Worm (Caenorhabditis elegans) whole organism, L4 larva: ENCODE data around the gene sdha-1.

Experiments used
- Y75B8A.6 ChIP-seq: fragments of 200-800 bp; sonication (Bioruptor generic); IDR thresholded peaks from 2 replicates; pipeline ENCODE4 v1.3.6; 2022; ENCODE audit warnings: missing genetic modification reagents, missing genetic modification characterization, missing compliant biosample characterization
- ceh-82 ChIP-seq: sonication (generic microtip); optimal IDR thresholded peaks from 2 replicates; lab custom pipeline; 2017; ENCODE audit warnings: missing biosample characterization, missing genetic modification characterization
- dmd-6 ChIP-seq: fragments of 200-800 bp; sonication (Bioruptor generic); IDR thresholded peaks from 2 replicates; pipeline ENCODE4 v1.3.6; 2022; ENCODE audit warnings: missing genetic modification reagents, missing genetic modification characterization, missing compliant biosample characterization
- dpl-1 ChIP-seq: fragments of 150-350 bp; optimal IDR thresholded peaks from 2 replicates; lab custom pipeline; 2014; ENCODE audit warnings: missing biosample characterization, missing genetic modification reagents, missing genetic modification characterization
- fos-1 ChIP-seq: fragments of 150-350 bp; optimal IDR thresholded peaks from 2 replicates; lab custom pipeline; 2014; ENCODE audit warnings: missing biosample characterization, missing genetic modification characterization
- lin-39 ChIP-seq: fragments of 150-350 bp; optimal IDR thresholded peaks from 2 replicates; lab custom pipeline; 2014; ENCODE audit warnings: missing biosample characterization, missing genetic modification reagents, missing genetic modification characterization
- nhr-11 ChIP-seq: fragments of 150-350 bp; optimal IDR thresholded peaks from 2 replicates; lab custom pipeline; 2014; ENCODE audit warnings: missing biosample characterization, missing genetic modification characterization
- nhr-42 ChIP-seq: fragments of 200-800 bp; sonication (Bioruptor generic); IDR thresholded peaks from 2 replicates; pipeline ENCODE4 v1.3.6; 2022; ENCODE audit warnings: missing genetic modification characterization, missing compliant biosample characterization
- pha-4 ChIP-seq, 2 experiments: fragments of 150-350 bp in 1 of 2; fragments of 200-800 bp in 1 of 2; sonication (Bioruptor generic) in 1 of 2; IDR thresholded peaks in 1 of 2; optimal IDR thresholded peaks in 1 of 2; 2 replicates each; pipeline versions ENCODE4 v1.3.6 to Lab custom; 2014 to 2022; ENCODE audit warnings: missing genetic modification characterization in 2 of 2, missing genetic modification reagents in 2 of 2, missing biosample characterization in 1 of 2, missing compliant biosample characterization in 1 of 2
- unc-130 ChIP-seq: sonication (generic microtip); optimal IDR thresholded peaks from 2 replicates; lab custom pipeline; 2016; ENCODE audit warnings: missing genetic modification reagents, missing genetic modification characterization, missing compliant biosample characterization
- unc-62 ChIP-seq, 3 experiments: fragments of 150-350 bp in 1 of 3; sonication (generic microtip); optimal IDR thresholded peaks in 2 of 3; peaks in 1 of 3; 1 replicate in 1 of 3; 2 replicates in 2 of 3; lab custom pipeline; 2014 to 2017; ENCODE audit warnings: missing biosample characterization in 3 of 3, missing genetic modification characterization in 3 of 3, missing genetic modification reagents in 3 of 3, missing genotype in 1 of 3
- ztf-11 ChIP-seq: fragments of 150-350 bp; optimal IDR thresholded peaks from 2 replicates; lab custom pipeline; 2014; ENCODE audit warnings: missing biosample characterization, missing genetic modification characterization

DNA sequence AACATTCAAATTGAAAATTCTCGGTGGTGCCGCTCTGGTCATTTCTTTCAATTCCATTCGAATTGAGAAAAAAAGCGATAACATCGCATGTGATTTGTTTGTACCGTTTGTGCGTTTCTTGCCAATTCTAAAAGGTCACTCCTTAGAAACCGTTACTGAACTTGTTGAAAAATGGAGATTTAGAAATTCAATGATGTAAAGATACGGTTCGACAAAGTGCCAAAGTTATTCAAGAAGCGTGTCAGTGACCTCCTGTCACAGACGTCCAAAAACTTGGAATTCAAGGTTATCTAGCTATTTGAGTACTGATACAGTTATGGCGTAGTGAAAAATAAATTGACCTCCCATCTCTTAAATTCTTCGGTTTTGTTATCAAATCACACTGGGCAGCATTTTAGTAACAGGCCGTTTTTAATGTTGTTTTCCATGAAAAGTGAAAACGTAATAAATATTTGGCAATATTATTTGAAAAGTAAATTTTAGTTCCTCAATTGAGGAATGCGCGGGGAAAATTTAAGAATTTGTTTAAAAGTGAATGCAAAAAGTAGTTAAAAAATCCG lies 39.1 kb upstream of the sdha-1 start:
- no peak for TF ChIP-seq ceh-82 (tag; lab: Kevin White, UChicago)
- no peak for TF ChIP-seq nhr-11 (tag; lab: Kevin White, UChicago)
- TF ChIP-seq unc-62 (GFP tag; optimal IDR thresholded peaks at IDR 0.05 in 1 of 2; lab: Kevin White, UChicago), result no peak
- TF ChIP-seq unc-62 (tag; optimal IDR thresholded peaks at IDR 0.05; lab: Kevin White, UChicago), result no peak
- no peak for TF ChIP-seq dmd-6
- no peak for TF ChIP-seq fos-1 (tag; lab: Kevin White, UChicago)
- TF ChIP-seq pha-4 (GFP tag; IDR thresholded peaks at IDR 0.05; lab: Robert Waterston, UW), result no peak
- no peak for TF ChIP-seq pha-4 (tag; optimal IDR thresholded peaks at IDR 0.05; lab: Kevin White, UChicago)
- no peak for TF ChIP-seq ztf-11 (tag; lab: Kevin White, UChicago)
- TF ChIP-seq dpl-1 (GFP tag; lab: Kevin White, UChicago), result no peak
- TF ChIP-seq Y75B8A.6, result no peak
- TF ChIP-seq lin-39 (tag; lab: Kevin White, UChicago), result no peak
- TF ChIP-seq unc-130 (GFP tag; lab: Kevin White, UChicago), result no peak
- no peak for TF ChIP-seq nhr-42
